Worm (Caenorhabditis elegans) whole organism, L4 larva: ENCODE data around the gene srx-21.

Experiments used
- egl-27 ChIP-seq: sonication (generic microtip); optimal IDR thresholded peaks from 3 replicates; lab custom pipeline; 2017; ENCODE audit warnings: missing biosample characterization, missing genetic modification reagents, missing genetic modification characterization
- fos-1 ChIP-seq: fragments of 150-350 bp; optimal IDR thresholded peaks from 2 replicates; lab custom pipeline; 2014; ENCODE audit warnings: missing biosample characterization, missing genetic modification characterization
- mdt-29 ChIP-seq: fragments of 200-800 bp; sonication (Bioruptor generic); IDR thresholded peaks from 2 replicates; pipeline ENCODE4 v1.3.6; 2022; ENCODE audit warnings: missing genetic modification reagents, missing genetic modification characterization, missing compliant biosample characterization
- nhr-237 ChIP-seq: sonication (generic microtip); optimal IDR thresholded peaks from 2 replicates; lab custom pipeline; 2017; ENCODE audit warnings: missing biosample characterization, missing genetic modification characterization
- nhr-48 ChIP-seq: sonication (generic microtip); optimal IDR thresholded peaks from 2 replicates; lab custom pipeline; 2016; ENCODE audit warnings: mild to moderate bottlenecking, missing genetic modification characterization, missing compliant biosample characterization
- ztf-11 ChIP-seq: fragments of 150-350 bp; optimal IDR thresholded peaks from 2 replicates; lab custom pipeline; 2014; ENCODE audit warnings: missing biosample characterization, missing genetic modification characterization

DNA sequence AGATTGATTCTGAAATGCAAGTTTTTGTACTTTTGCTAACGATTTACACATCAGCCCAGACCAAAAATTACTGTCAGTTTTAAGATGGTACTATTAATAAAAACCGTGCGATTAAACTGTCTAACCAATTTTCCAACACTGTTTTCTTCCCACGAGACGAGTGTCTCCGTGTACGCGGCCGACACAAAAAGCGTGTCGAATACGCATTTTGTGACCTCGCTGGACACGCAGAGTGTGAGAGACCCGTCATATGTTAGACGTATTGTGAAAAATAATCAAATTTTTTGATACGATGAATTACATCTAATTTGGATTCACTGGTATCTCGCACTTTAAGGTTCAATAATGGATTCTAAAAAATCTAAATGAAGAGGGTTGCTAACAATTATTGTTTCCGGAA lies 41.2 kb upstream of the srx-21 start:
- TF ChIP-seq nhr-237 (tag; lab: Kevin White, UChicago) (no peak), nhr-48 (tag; lab: Kevin White, UChicago) (peak; percentile 19), fos-1 (tag; lab: Kevin White, UChicago) (no peak), egl-27 (tag; lab: Kevin White, UChicago) (no peak), ztf-11 (no peak), mdt-29 (GFP tag; lab: Robert Waterston, UW) (no peak)
